Fruit fly (Drosophila melanogaster): Measurements from ENCODE around the gene CG2955.

dm6 chr2L:4133078-4133477, 16.0 kb upstream of the CG2955 start:
- TF ChIP-seq CG14655 (GFP tag; optimal IDR thresholded peaks at IDR 0.05) (no peak), Pif1A (GFP tag; optimal IDR thresholded peaks at IDR 0.05) (no peak), CG10348 (GFP tag; IDR thresholded peaks at IDR 0.05) (no peak), CG4496 (GFP tag; IDR thresholded peaks at IDR 0.05) (no peak), Ets98B (GFP tag; IDR thresholded peaks at IDR 0.05) (no peak), Snoo (tag; optimal IDR thresholded peaks at IDR 0.05) (no peak)

Data from whole organism, pupa.